Fruit fly (Drosophila melanogaster): ENCODE data around the gene Gr10b.

Gr10b gene

DNA sequence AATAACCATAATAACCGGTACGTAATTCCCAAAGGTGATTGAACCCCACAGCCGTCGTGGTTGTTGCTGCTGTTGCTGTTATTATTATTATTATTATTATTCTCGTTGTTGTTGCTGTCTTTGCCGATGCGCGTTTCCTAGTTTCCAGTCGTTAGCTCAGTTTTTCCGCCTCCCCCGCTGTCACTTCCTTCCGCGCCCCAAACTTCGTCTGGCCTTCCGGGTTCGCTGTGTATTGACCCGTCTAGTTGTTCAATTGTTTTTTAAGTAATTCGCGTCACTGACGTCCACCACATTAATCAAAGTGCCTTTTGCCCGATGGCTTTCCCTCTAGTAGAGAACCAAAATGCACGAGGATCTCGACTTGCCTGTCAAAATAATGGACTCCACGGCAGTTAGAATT, 41.4 kb downstream of the Gr10b start:
- TF ChIP-seq CrebA (GFP tag; optimal IDR thresholded peaks at IDR 0.05; ENCODE audit: borderline replicate concordance) (no peak), dsf (GFP tag; optimal IDR thresholded peaks at IDR 0.05; ENCODE audit: borderline replicate concordance) (no peak), woc (GFP tag; optimal IDR thresholded peaks at IDR 0.05) (no peak), lola (GFP tag; optimal IDR thresholded peaks at IDR 0.05) (no peak), h (GFP tag; optimal IDR thresholded peaks at IDR 0.05) (no peak), HLH106 (tag; optimal IDR thresholded peaks at IDR 0.05) (no peak), foxo (GFP tag; optimal IDR thresholded peaks at IDR 0.05) (no peak), Abd-B (GFP tag; optimal IDR thresholded peaks at IDR 0.05) (no peak), psq (GFP tag; optimal IDR thresholded peaks at IDR 0.05) (no peak), br (GFP tag; optimal IDR thresholded peaks at IDR 0.05) (no peak), Myc (optimal IDR thresholded peaks at IDR 0.05) (no peak)

DNA sequence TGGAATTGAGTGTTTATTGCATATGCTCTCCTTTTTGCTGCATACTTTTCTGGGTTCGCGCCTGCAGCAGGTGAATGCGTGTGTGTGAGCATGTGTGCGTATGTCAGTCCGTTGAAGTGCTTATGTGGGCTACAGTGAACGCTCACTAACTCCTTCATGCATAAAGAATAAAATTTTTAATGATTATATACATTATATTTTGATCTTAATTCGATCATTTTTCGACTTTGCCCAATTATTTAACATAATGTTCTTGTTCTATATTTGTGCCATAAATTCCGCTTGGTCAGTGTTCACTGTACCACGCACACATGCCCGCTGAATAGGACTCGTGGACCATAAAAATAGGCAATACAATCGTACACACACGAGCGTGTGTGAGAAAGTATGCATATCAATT, 42.2 kb downstream of the Gr10b start:
- no peak for TF ChIP-seq GATAd (GFP tag; optimal IDR thresholded peaks at IDR 0.05)
- no peak for TF ChIP-seq ey (GFP tag; optimal IDR thresholded peaks at IDR 0.05)
- TF ChIP-seq dl (GFP tag; optimal IDR thresholded peaks at IDR 0.05; ENCODE audit: insufficient read depth in 1 of 2, partially characterized antibody in 2 of 2): no peak
- no peak for TF ChIP-seq Hr83 (GFP tag; optimal IDR thresholded peaks at IDR 0.05; ENCODE audit: poor library complexity, severe bottlenecking)
- TF ChIP-seq Sp1 (GFP tag; optimal IDR thresholded peaks at IDR 0.05): no peak
- no peak for TF ChIP-seq pan (optimal IDR thresholded peaks at IDR 0.05)
- no peak for TF ChIP-seq CG32264 (GFP tag; optimal IDR thresholded peaks at IDR 0.05)
- TF ChIP-seq HLH106 (tag; optimal IDR thresholded peaks at IDR 0.05): peak; percentile 36
- TF ChIP-seq brk (GFP tag; optimal IDR thresholded peaks at IDR 0.05): no peak
- no peak for TF ChIP-seq br (GFP tag; optimal IDR thresholded peaks at IDR 0.05)
- no peak for TF ChIP-seq rgr (GFP tag; optimal IDR thresholded peaks at IDR 0.05)
- no peak for TF ChIP-seq jim (GFP tag; optimal IDR thresholded peaks at IDR 0.05)
- TF ChIP-seq CG9705 (GFP tag; optimal IDR thresholded peaks at IDR 0.05): no peak
- TF ChIP-seq Mio (GFP tag; optimal IDR thresholded peaks at IDR 0.05): no peak
- no peak for TF ChIP-seq Hr78 (GFP tag; optimal IDR thresholded peaks at IDR 0.05)
- TF ChIP-seq sage (GFP tag; optimal IDR thresholded peaks at IDR 0.05): no peak
- TF ChIP-seq OdsH (GFP tag; optimal IDR thresholded peaks at IDR 0.05): no peak
- peak; percentile 26 for TF ChIP-seq fru (GFP tag; optimal IDR thresholded peaks at IDR 0.05)
- TF ChIP-seq h (GFP tag; optimal IDR thresholded peaks at IDR 0.05): no peak
- TF ChIP-seq Vsx2 (GFP tag; optimal IDR thresholded peaks at IDR 0.05; ENCODE audit: partially characterized antibody): no peak
- TF ChIP-seq CrebA (GFP tag; optimal IDR thresholded peaks at IDR 0.05; ENCODE audit: borderline replicate concordance): no peak
- peak in 1 of 2 experiments; percentile 40 for TF ChIP-seq foxo (GFP tag; optimal IDR thresholded peaks at IDR 0.05)
- no peak for TF ChIP-seq dsf (GFP tag; optimal IDR thresholded peaks at IDR 0.05; ENCODE audit: borderline replicate concordance)

DNA sequence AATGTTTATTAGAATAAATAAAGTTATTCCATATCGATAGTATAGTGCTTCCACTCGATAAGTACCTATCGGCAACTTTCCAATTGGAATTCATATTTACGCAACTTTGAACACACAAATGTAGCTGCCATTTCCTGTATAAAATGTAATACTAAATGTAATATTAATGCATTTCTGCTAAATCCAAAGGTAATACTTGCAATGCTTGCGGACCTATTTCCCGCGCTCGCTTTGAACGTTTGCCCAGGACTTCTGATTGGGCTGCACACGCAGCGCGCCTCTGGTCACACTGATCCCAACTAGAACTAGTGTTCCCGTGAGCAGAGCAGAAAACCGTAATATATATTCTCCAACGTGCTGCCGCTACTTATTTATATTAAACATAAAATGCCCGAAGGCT, 43.6 kb downstream of the Gr10b start, which contains the start of gene dlg1:
dlg1 (plus strand) TSS at position 292 of the 400 bp plus-strand sequence.
- TF ChIP-seq CG32264 (GFP tag; optimal IDR thresholded peaks at IDR 0.05) (no peak), psq (GFP tag; optimal IDR thresholded peaks at IDR 0.05) (no peak), HLH106 (tag; optimal IDR thresholded peaks at IDR 0.05) (no peak), usp (GFP tag; optimal IDR thresholded peaks at IDR 0.05) (no peak), jim (GFP tag; optimal IDR thresholded peaks at IDR 0.05) (no peak), GATAd (GFP tag; optimal IDR thresholded peaks at IDR 0.05) (no peak), lola (GFP tag; optimal IDR thresholded peaks at IDR 0.05) (no peak), dl (GFP tag; optimal IDR thresholded peaks at IDR 0.05; ENCODE audit: insufficient read depth in 1 of 2, partially characterized antibody in 2 of 2) (no peak), Jra (GFP tag; optimal IDR thresholded peaks at IDR 0.05) (no peak), woc (GFP tag; optimal IDR thresholded peaks at IDR 0.05) (no peak), Dif (GFP tag; optimal IDR thresholded peaks at IDR 0.05; ENCODE audit: partially characterized antibody) (no peak), Hnf4 (GFP tag; optimal IDR thresholded peaks at IDR 0.05) (no peak), tai (GFP tag; optimal IDR thresholded peaks at IDR 0.05) (no peak), foxo (GFP tag; optimal IDR thresholded peaks at IDR 0.05) (no peak), N (GFP tag; optimal IDR thresholded peaks at IDR 0.05) (no peak), rgr (GFP tag; optimal IDR thresholded peaks at IDR 0.05) (no peak), fru (GFP tag; optimal IDR thresholded peaks at IDR 0.05) (no peak), brk (GFP tag; optimal IDR thresholded peaks at IDR 0.05) (no peak), Hr83 (GFP tag; optimal IDR thresholded peaks at IDR 0.05; ENCODE audit: poor library complexity, severe bottlenecking) (no peak), OdsH (GFP tag; optimal IDR thresholded peaks at IDR 0.05) (no peak)
